Worm (Caenorhabditis elegans) whole organism, young adult: ENCODE data around the gene spon-1.

Experiments
- B0261.1 ChIP-seq: sonication (generic microtip); optimal IDR thresholded peaks from 2 replicates; lab custom pipeline; 2016; ENCODE audit warnings: mild to moderate bottlenecking, missing genetic modification characterization, moderate library complexity, missing compliant biosample characterization
- F57A8.1 ChIP-seq: fragments of 200-800 bp; sonication (Bioruptor generic); optimal IDR thresholded peaks from 2 replicates; lab custom pipeline; 2018; ENCODE audit warnings: mild to moderate bottlenecking, missing genetic modification characterization, moderate library complexity, missing compliant biosample characterization
- atf-7 ChIP-seq: sonication (generic microtip); optimal IDR thresholded peaks from 2 replicates; lab custom pipeline; 2017; ENCODE audit warnings: mild to moderate bottlenecking, missing genetic modification characterization, missing compliant biosample characterization
- attf-5 ChIP-seq: fragments of 200-800 bp; sonication (Bioruptor generic); optimal IDR thresholded peaks from 2 replicates; lab custom pipeline; 2018; ENCODE audit warnings: mild to moderate bottlenecking, missing genetic modification characterization, missing compliant biosample characterization
- dpl-1 ChIP-seq: fragments of 150-350 bp; optimal IDR thresholded peaks from 2 replicates; lab custom pipeline; 2014; ENCODE audit warnings: missing biosample characterization, missing genetic modification reagents, missing genetic modification characterization
- lin-35 ChIP-seq, 3 experiments: fragments of 150-350 bp in 2 of 3; sonication (generic microtip) in 1 of 3; optimal IDR thresholded peaks; 2 replicates each; lab custom pipeline; 2014 to 2018; ENCODE audit warnings: missing biosample characterization in 3 of 3, missing genetic modification characterization in 3 of 3, missing genetic modification reagents in 3 of 3
- lin-54 ChIP-seq: fragments of 200-800 bp; sonication (Bioruptor generic); optimal IDR thresholded peaks from 2 replicates; lab custom pipeline; 2018; ENCODE audit warnings: mild to moderate bottlenecking, missing genetic modification characterization, missing compliant biosample characterization
- madf-8 ChIP-seq: fragments of 200-800 bp; sonication (Bioruptor generic); conservative IDR thresholded peaks from 2 replicates; pipeline ENCODE4 v1.3.6; 2022; ENCODE audit warnings: missing genetic modification reagents, missing genetic modification characterization, missing compliant biosample characterization
- pha-4 ChIP-seq: fragments of 150-350 bp; sonication (generic microtip); optimal IDR thresholded peaks from 2 replicates; lab custom pipeline; 2014; ENCODE audit warnings: missing biosample characterization, missing genetic modification reagents, missing genetic modification characterization
- snpc-1.1 ChIP-seq: sonication (generic microtip); optimal IDR thresholded peaks from 2 replicates; lab custom pipeline; 2017; ENCODE audit warnings: missing genetic modification characterization, mild to moderate bottlenecking, missing compliant biosample characterization, antibody characterized with exemption, moderate library complexity, missing genotype, missing genetic modification reagents; ENCODE audit not compliant: insufficient read depth
- snpc-4 ChIP-seq, 5 experiments: fragments of 150-350 bp in 1 of 5; sonication (generic microtip) in 4 of 5; optimal IDR thresholded peaks; 2 replicates each; lab custom pipeline; 2014 to 2018; ENCODE audit warnings: missing genetic modification characterization in 5 of 5, missing biosample characterization in 3 of 5, antibody characterized with exemption in 2 of 5, mild to moderate bottlenecking in 2 of 5, missing compliant biosample characterization in 2 of 5, missing genotype in 2 of 5, moderate library complexity in 2 of 5, missing genetic modification reagents in 1 of 5
- unc-62 ChIP-seq: fragments of 150-350 bp; optimal IDR thresholded peaks from 2 replicates; lab custom pipeline; 2014; ENCODE audit warnings: missing biosample characterization, missing genetic modification reagents, missing genetic modification characterization
- ztf-18 ChIP-seq: sonication (generic microtip); optimal IDR thresholded peaks from 2 replicates; lab custom pipeline; 2016; ENCODE audit warnings: missing genotype, mild to moderate bottlenecking, missing genetic modification characterization, missing compliant biosample characterization

DNA sequence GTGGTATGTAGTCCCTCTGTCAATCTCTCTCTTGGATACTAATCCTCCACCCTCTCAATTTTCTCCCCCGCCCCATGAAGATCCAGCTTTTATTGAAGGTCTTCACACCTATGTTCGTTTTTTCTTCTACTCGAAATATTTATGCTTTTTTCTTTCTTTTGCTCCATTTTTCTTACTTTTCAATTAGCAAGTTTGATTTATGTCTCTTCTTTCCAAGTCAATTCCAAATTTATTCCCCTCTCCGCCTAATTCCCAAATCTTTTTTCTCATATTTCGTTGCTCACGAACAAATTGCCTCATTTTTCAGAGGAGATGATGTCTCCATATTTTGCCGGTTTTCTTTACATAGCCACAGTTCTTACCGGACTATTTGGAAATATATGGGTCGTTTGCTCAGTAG, 27.9 kb downstream of the spon-1 start, which contains the start of gene npr-31:
- no peak for TF ChIP-seq unc-62 (GFP tag; lab: Kevin White, UChicago)
- TF ChIP-seq F57A8.1 (GFP tag; lab: Kevin White, UChicago): no peak
- no peak for TF ChIP-seq ztf-18 (tag; lab: Kevin White, UChicago)
- no peak for TF ChIP-seq snpc-4 (GFP tag; optimal IDR thresholded peaks at IDR 0.05; lab: Kevin White, UChicago)
- TF ChIP-seq snpc-4 (tag; optimal IDR thresholded peaks at IDR 0.05; lab: Kevin White, UChicago): no peak
- no peak for TF ChIP-seq lin-54
- TF ChIP-seq pha-4 (tag; lab: Kevin White, UChicago): no peak
- TF ChIP-seq lin-35 (GFP tag; optimal IDR thresholded peaks at IDR 0.05; lab: Kevin White, UChicago): no peak
- no peak for TF ChIP-seq atf-7
- no peak for TF ChIP-seq madf-8
- TF ChIP-seq attf-5: no peak
- no peak for TF ChIP-seq B0261.1 (tag; lab: Kevin White, UChicago)
- no peak for TF ChIP-seq dpl-1 (GFP tag; lab: Kevin White, UChicago)
- TF ChIP-seq snpc-1.1 (tag; lab: Kevin White, UChicago): no peak
